Worm (Caenorhabditis elegans): Measurements from ENCODE around the gene his-70.

DNA sequence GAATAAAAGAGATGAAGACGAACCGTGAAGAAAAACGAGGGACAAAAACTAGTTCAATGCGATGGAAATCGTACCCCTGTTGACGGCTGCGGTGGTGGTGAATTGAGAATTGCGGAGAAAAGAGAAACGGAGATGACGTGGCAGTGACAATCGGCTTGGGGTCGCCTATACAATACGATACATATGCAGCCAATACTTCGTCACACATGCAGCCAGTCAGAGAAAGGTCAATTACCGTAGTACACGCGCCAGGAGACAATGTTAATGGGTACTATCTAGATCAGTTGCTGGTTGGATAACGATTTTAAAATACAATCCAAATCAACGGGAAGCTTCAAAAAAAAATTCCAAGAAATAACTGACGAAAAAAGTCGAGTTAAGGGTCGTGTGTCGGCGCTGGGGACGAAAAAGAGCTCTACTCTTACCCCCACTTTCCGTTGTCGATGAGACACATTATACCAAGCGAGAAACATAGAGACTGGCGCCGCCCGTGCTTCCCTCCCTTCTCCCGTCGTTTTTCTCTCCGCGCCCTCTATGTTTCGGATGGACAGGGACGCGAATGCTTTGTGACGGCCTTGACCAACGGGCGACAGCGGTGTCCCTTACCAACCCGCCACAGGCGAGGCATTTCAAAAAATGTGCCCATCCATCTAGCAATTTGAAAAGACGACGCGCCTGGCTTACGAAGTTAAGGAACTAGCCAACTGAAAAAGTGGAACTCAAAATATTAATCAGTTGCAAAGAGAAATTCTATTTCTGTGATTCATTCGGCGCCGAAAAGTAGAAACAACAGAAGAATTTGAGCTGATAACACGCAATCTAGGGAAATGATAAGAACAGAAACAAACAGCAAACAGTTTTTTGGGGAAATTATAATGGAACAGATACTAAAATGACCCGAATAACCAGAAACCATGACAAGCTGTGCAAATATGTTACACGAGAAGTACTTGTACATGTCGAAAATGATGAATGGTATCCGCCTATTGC is 41.0 kb downstream of the his-70 start:
- TF ChIP-seq zag-1 (tag; optimal IDR thresholded peaks at IDR 0.05) (no peak), nhr-25 (tag; optimal IDR thresholded peaks at IDR 0.05) (no peak)
